Worm (Caenorhabditis elegans): Measurements from ENCODE around the gene ZK643.2.

DNA sequence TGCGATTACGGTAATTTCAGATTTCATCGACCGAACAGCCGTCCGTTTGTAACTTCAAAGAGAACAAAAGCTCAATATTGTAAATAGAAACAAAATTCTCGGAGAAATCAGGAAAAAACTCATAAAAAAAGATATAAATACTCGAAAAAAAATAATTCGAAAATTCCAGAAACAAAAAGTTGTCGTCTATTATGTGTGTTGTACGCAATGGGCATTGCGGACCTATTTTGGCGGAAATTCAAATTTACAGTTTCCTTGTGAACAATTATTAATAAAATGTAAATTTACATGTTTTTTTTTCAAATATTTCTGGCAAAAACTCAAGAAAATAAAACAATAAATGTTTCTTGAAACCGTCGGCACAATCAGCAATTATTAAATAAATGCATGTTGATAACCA, 29.1 kb downstream of the ZK643.2 start:
- TF ChIP-seq sma-9 (GFP tag; optimal IDR thresholded peaks at IDR 0.05) (no peak), sma-9 (tag; optimal IDR thresholded peaks at IDR 0.05) (no peak), nhr-237 (tag; optimal IDR thresholded peaks at IDR 0.05) (no peak), unc-55 (GFP tag; optimal IDR thresholded peaks at IDR 0.05) (no peak)

Measured in whole organism, L2 larva.